Fruit fly (Drosophila melanogaster): Measurements from ENCODE around the gene Osi2.

DNA sequence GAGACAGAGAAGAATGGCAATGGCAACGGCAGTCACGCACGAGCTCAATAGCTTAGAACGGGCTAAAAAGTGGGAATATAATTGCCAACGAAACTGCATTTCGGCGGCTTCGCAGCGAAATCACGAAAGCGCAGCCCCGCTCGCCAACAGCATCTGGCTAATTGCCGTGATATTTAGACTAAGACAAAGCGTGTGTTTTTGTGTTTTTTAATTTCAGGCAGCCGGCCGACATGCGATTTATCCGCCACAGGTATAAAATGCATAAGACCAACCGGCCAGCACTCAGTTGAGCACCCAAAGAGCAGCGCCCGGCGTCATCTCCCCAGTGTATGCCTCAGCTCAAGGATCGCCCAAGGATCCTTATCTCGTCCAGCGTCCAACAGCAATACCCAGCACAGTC, 45.7 kb downstream of the Osi2 start, which contains the start of gene Osi8:
- no peak for TF ChIP-seq Sin3A (optimal IDR thresholded peaks at IDR 0.05)
- no peak for TF ChIP-seq psq (optimal IDR thresholded peaks at IDR 0.05)
- TF ChIP-seq Myc (optimal IDR thresholded peaks at IDR 0.05) = no peak
- no peak for TF ChIP-seq insv (optimal IDR thresholded peaks at IDR 0.05)
- TF ChIP-seq h (optimal IDR thresholded peaks at IDR 0.05) = no peak

All from Kc167 (cell line).